Worm (Caenorhabditis elegans): ENCODE measurements around the gene ttr-23.

The ttr-23 gene

DNA sequence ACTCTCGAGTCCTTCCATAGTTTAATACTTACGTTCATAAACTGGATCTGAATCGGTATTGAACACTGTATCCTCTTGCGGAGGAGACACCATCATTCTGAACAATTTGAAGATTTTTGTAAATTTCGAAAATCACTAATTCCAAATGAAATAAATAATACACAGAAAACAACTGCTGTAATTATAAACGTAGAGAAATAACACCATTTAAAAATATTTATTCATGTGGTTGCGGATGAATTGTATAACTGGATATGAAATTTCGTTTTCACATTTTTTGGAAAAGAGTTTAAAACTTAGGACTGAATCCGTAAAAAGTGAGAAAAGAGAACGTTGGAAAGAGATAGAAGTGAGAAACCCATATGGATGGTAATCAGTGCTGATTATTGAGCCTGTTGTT is 11.4 kb downstream of the ttr-23 start, which contains the start of gene mics-1:
Gene mics-1 (minus strand): TSS at position 101 of the 400 bp plus-strand sequence.
- TF ChIP-seq nhr-237 (tag; optimal IDR thresholded peaks at IDR 0.05) (no peak), ceh-82 (tag; optimal IDR thresholded peaks at IDR 0.05) (no peak), jun-1 (tag; optimal IDR thresholded peaks at IDR 0.05) (no peak), tbx-2 (tag; optimal IDR thresholded peaks at IDR 0.05) (no peak), nhr-43 (tag; optimal IDR thresholded peaks at IDR 0.05; ENCODE audit: poor library complexity, severe bottlenecking) (no peak), unc-39 (tag; optimal IDR thresholded peaks at IDR 0.05) (no peak), nhr-12 (tag; optimal IDR thresholded peaks at IDR 0.05) (no peak), lin-39 (tag; optimal IDR thresholded peaks at IDR 0.05) (no peak), nhr-23 (tag; optimal IDR thresholded peaks at IDR 0.05) (no peak), lsy-12 (tag; optimal IDR thresholded peaks at IDR 0.05) (no peak), nhr-76 (tag; optimal IDR thresholded peaks at IDR 0.05) (no peak), pha-4 (tag; optimal IDR thresholded peaks at IDR 0.05) (no peak), ama-1 (optimal IDR thresholded peaks at IDR 0.05) (no peak), egl-27 (tag; optimal IDR thresholded peaks at IDR 0.05) (no peak), eor-1 (tag; optimal IDR thresholded peaks at IDR 0.05) (no peak), fos-1 (tag; optimal IDR thresholded peaks at IDR 0.05) (no peak), skn-1 (tag; optimal IDR thresholded peaks at IDR 0.05) (no peak)

- no peak for TF ChIP-seq nhr-237 (tag; optimal IDR thresholded peaks at IDR 0.05)
- no peak for TF ChIP-seq elt-3 (tag; optimal IDR thresholded peaks at IDR 0.05)
Measured at ce11 chrV:10576319-10576718, 13.3 kb downstream of the ttr-23 start, which contains the start of gene vps-54. TSS of gene vps-54 (minus strand) at chrV:10576419.

DNA sequence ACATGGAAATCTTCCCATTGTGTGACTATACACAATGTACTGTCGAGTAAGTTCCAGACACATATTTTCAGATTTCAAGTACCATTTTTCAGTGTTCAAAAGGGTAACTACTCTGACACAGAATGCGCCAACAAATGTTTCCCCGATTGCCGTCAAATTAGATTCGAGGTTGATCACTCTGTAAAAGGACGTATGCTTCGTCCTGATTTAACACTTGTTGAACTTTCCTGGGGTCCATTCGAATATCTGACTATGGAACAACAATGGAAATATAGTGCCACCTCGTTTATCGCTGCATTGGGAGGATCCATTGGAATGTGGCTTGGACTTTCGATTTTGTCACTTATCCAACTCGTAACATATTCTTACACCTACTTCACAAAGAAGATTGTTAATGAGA is 15.5 kb downstream of the ttr-23 start:
- TF ChIP-seq snpc-4 (tag; optimal IDR thresholded peaks at IDR 0.05) (no peak), eor-1 (tag; optimal IDR thresholded peaks at IDR 0.05) (no peak), pqm-1 (tag; optimal IDR thresholded peaks at IDR 0.05) (no peak), egl-5 (tag; optimal IDR thresholded peaks at IDR 0.05) (no peak), nhr-12 (tag; optimal IDR thresholded peaks at IDR 0.05) (no peak), ceh-82 (tag; optimal IDR thresholded peaks at IDR 0.05) (no peak)

ce11 chrV:10572614-10573013 is 17.0 kb downstream of the ttr-23 start, which contains the start of gene del-6:
TSS of gene del-6 (plus strand) at chrV:10572914.
- TF ChIP-seq nhr-28 (tag; optimal IDR thresholded peaks at IDR 0.05) (no peak), nhr-11 (tag; optimal IDR thresholded peaks at IDR 0.05) (no peak), mml-1 (tag; optimal IDR thresholded peaks at IDR 0.05) (no peak), daf-12 (tag; optimal IDR thresholded peaks at IDR 0.05) (no peak), elt-3 (tag; optimal IDR thresholded peaks at IDR 0.05) (no peak), nhr-25 (tag; optimal IDR thresholded peaks at IDR 0.05) (no peak), fos-1 (tag; optimal IDR thresholded peaks at IDR 0.05) (no peak), unc-62 (GFP tag; optimal IDR thresholded peaks at IDR 0.05) (no peak), hmg-11 (tag; optimal IDR thresholded peaks at IDR 0.05) (no peak), R02D3.7 (tag; optimal IDR thresholded peaks at IDR 0.05) (no peak), ceh-16 (tag; optimal IDR thresholded peaks at IDR 0.05) (no peak), jun-1 (tag; optimal IDR thresholded peaks at IDR 0.05) (no peak), mdl-1 (tag; optimal IDR thresholded peaks at IDR 0.05) (no peak), ztf-11 (tag; optimal IDR thresholded peaks at IDR 0.05) (no peak), nhr-23 (tag; optimal IDR thresholded peaks at IDR 0.05) (no peak), sea-2 (GFP tag; optimal IDR thresholded peaks at IDR 0.05) (no peak), lin-15B (tag; optimal IDR thresholded peaks at IDR 0.05) (no peak), elt-2 (tag; optimal IDR thresholded peaks at IDR 0.05) (no peak), ama-1 (optimal IDR thresholded peaks at IDR 0.05) (no peak), unc-39 (tag; optimal IDR thresholded peaks at IDR 0.05) (no peak)

DNA sequence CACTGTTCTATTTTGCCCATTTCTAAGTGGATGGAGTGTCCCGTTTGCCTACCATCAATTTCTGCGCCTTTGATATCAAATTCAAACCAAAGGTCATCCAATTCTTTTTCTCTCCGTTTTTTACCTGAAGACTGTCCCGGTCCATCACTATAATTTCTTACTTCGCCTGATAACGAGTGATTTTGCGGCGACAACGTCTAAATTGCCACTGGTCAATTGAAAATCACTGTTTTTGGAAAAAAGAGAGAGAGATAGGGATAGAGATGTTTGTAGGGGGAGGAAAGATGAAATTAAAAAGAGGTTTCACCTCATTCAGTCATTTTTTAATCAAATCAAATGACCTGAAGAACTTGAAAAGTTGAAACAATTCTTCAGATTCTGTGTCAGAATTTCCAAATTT is 18.1 kb downstream of the ttr-23 start:
- TF ChIP-seq elt-3 (tag; optimal IDR thresholded peaks at IDR 0.05) (peak in 1 of 3 experiments; percentile 1), eor-1 (tag; optimal IDR thresholded peaks at IDR 0.05) (no peak)
